Worm (Caenorhabditis elegans) whole organism, early embryonic: Measurements from ENCODE around the gene T07H8.11.

ENCODE experiments used
- B0310.2 ChIP-seq: sonication (generic microtip); optimal IDR thresholded peaks from 2 replicates; lab custom pipeline; 2016; ENCODE audit warnings: mild to moderate bottlenecking, missing genetic modification characterization, missing compliant biosample characterization
- F13C5.2 ChIP-seq: sonication (generic microtip); optimal IDR thresholded peaks from 2 replicates; lab custom pipeline; 2017; ENCODE audit warnings: mild to moderate bottlenecking, missing genetic modification characterization, inconsistent platforms, missing compliant biosample characterization
- aly-1 ChIP-seq: sonication (generic microtip); optimal IDR thresholded peaks from 2 replicates; lab custom pipeline; 2016; ENCODE audit warnings: missing genetic modification characterization, missing compliant biosample characterization
- ama-1 ChIP-seq: fragments of 150-350 bp; optimal IDR thresholded peaks from 2 replicates; lab custom pipeline; 2014
- ceh-13 ChIP-seq: fragments of 200-800 bp; sonication (Bioruptor generic); optimal IDR thresholded peaks from 2 replicates; lab custom pipeline; 2018; ENCODE audit warnings: mild to moderate bottlenecking, missing genetic modification characterization, missing compliant biosample characterization
- ceh-36 ChIP-seq: sonication (generic microtip); optimal IDR thresholded peaks from 2 replicates; lab custom pipeline; 2016; ENCODE audit warnings: missing genetic modification characterization, inconsistent platforms, missing compliant biosample characterization
- ets-7 ChIP-seq: sonication (generic microtip); optimal IDR thresholded peaks from 2 replicates; lab custom pipeline; 2016; ENCODE audit warnings: missing genotype, missing genetic modification characterization, missing compliant biosample characterization
- flt-1 ChIP-seq: fragments of 200-800 bp; sonication (Bioruptor generic); IDR thresholded peaks from 2 replicates; pipeline ENCODE4 v1.3.6; 2022; ENCODE audit warnings: missing genetic modification characterization, missing compliant biosample characterization
- hmbx-1 ChIP-seq: sonication (generic microtip); optimal IDR thresholded peaks from 2 replicates; lab custom pipeline; 2016; ENCODE audit warnings: mild to moderate bottlenecking, missing genetic modification characterization, missing compliant biosample characterization
- hmg-4 ChIP-seq: fragments of 200-800 bp; sonication (Bioruptor generic); optimal IDR thresholded peaks from 2 replicates; lab custom pipeline; 2018; ENCODE audit warnings: mild to moderate bottlenecking, missing genetic modification characterization, missing compliant biosample characterization
- hnd-1 ChIP-seq: sonication (generic microtip); optimal IDR thresholded peaks from 2 replicates; lab custom pipeline; 2016; ENCODE audit warnings: missing genetic modification characterization, missing compliant biosample characterization
- pes-1 ChIP-seq: fragments of 200-800 bp; sonication (Bioruptor generic); IDR thresholded peaks from 2 replicates; pipeline ENCODE4 v1.3.6; 2022; ENCODE audit warnings: missing genetic modification reagents, missing genetic modification characterization, missing compliant biosample characterization
- scrt-1 ChIP-seq: fragments of 200-800 bp; sonication (Bioruptor generic); IDR thresholded peaks from 2 replicates; pipeline ENCODE4 v1.3.6; 2022; ENCODE audit warnings: missing genetic modification characterization, missing compliant biosample characterization
- sea-1 ChIP-seq: fragments of 200-800 bp; sonication (Bioruptor generic); conservative IDR thresholded peaks from 2 replicates; pipeline ENCODE4 v1.3.6; 2022; ENCODE audit warnings: missing genetic modification characterization, missing compliant biosample characterization
- tbx-11 ChIP-seq: fragments of 200-800 bp; sonication (Bioruptor generic); IDR thresholded peaks from 2 replicates; pipeline ENCODE4 v1.3.6; 2022; ENCODE audit warnings: missing genetic modification characterization, missing compliant biosample characterization
- tbx-37 ChIP-seq: fragments of 200-800 bp; sonication (Bioruptor generic); conservative IDR thresholded peaks from 2 replicates; pipeline ENCODE4 v1.3.6; 2022; ENCODE audit warnings: missing genetic modification reagents, missing genetic modification characterization, missing compliant biosample characterization
- tra-4 ChIP-seq: sonication (generic microtip); optimal IDR thresholded peaks from 2 replicates; lab custom pipeline; 2017; ENCODE audit warnings: missing genetic modification characterization, missing compliant biosample characterization

T07H8.11 gene

ce11 chrV:6951306-6951705 is at the start of gene T07H8.11:
TSS of gene T07H8.11 (minus strand) at chrV:6951406.
- no peak for TF ChIP-seq tbx-11
- no peak for TF ChIP-seq ceh-13 (GFP tag; lab: Kevin White, UChicago)
- TF ChIP-seq F13C5.2 (tag; lab: Kevin White, UChicago): no peak
- no peak for TF ChIP-seq ceh-36 (tag; lab: Kevin White, UChicago)
- no peak for TF ChIP-seq B0310.2 (tag; lab: Kevin White, UChicago)
- no peak for TF ChIP-seq tra-4 (tag; lab: Kevin White, UChicago)
- TF ChIP-seq ama-1 (lab: Kevin White, UChicago): no peak
- TF ChIP-seq pes-1 (GFP tag; lab: Robert Waterston, UW): no peak
- TF ChIP-seq sea-1: no peak
- no peak for TF ChIP-seq hmg-4
- TF ChIP-seq hnd-1: no peak
- no peak for TF ChIP-seq scrt-1 (GFP tag; lab: Robert Waterston, UW)
- no peak for TF ChIP-seq flt-1
- TF ChIP-seq aly-1 (tag; lab: Kevin White, UChicago): no peak
- no peak for TF ChIP-seq hmbx-1 (tag; lab: Kevin White, UChicago)
- TF ChIP-seq tbx-37: no peak
- no peak for TF ChIP-seq ets-7

- no peak for TF ChIP-seq scrt-1 (GFP tag; lab: Robert Waterston, UW)
- TF ChIP-seq ceh-36 (tag; lab: Kevin White, UChicago): no peak
- no peak for TF ChIP-seq ceh-13 (GFP tag; lab: Kevin White, UChicago)
- no peak for TF ChIP-seq flt-1
- TF ChIP-seq tbx-11: no peak
- no peak for TF ChIP-seq ama-1 (lab: Kevin White, UChicago)
- no peak for TF ChIP-seq hmg-4
- TF ChIP-seq B0310.2 (tag; lab: Kevin White, UChicago): no peak
- no peak for TF ChIP-seq pes-1 (GFP tag; lab: Robert Waterston, UW)
- TF ChIP-seq tbx-37: no peak
- no peak for TF ChIP-seq ets-7
Measured at ce11 chrV:7000734-7001133, 49.5 kb upstream of the T07H8.11 start.

- TF ChIP-seq sea-1: no peak
- TF ChIP-seq ceh-36 (tag; lab: Kevin White, UChicago): no peak
- TF ChIP-seq hmg-4: no peak
- TF ChIP-seq flt-1: no peak
- TF ChIP-seq F13C5.2 (tag; lab: Kevin White, UChicago): no peak
- no peak for TF ChIP-seq ama-1 (lab: Kevin White, UChicago)
Measured at ce11 chrV:6998303-6998884, 47.2 kb upstream of the T07H8.11 start, which contains the start of gene nhr-42. TSS of gene nhr-42 (plus strand) at chrV:6998819.

ce11 chrV:6997041-6997552 is 45.9 kb upstream of the T07H8.11 start, which contains the start of gene nhr-107:
TSS of gene nhr-107 (minus strand) at chrV:6997091.
- TF ChIP-seq ets-7 (no peak), F13C5.2 (tag; lab: Kevin White, UChicago) (no peak), tbx-11 (no peak), aly-1 (tag; lab: Kevin White, UChicago) (no peak), flt-1 (no peak)

ce11 chrV:6993999-6994398 is 42.8 kb upstream of the T07H8.11 start:
- no peak for TF ChIP-seq ets-7
- TF ChIP-seq B0310.2 (tag; lab: Kevin White, UChicago): no peak
- no peak for TF ChIP-seq hnd-1

- TF ChIP-seq tbx-11 (no peak), flt-1 (no peak), hmbx-1 (tag; lab: Kevin White, UChicago) (no peak), ets-7 (no peak)
Measured at ce11 chrV:6991771-6992170, 40.6 kb upstream of the T07H8.11 start, which contains the start of gene nhr-162. TSS of gene nhr-162 (minus strand) at chrV:6991871.

- TF ChIP-seq ceh-13 (GFP tag; lab: Kevin White, UChicago) (no peak), pes-1 (GFP tag; lab: Robert Waterston, UW) (no peak), scrt-1 (GFP tag; lab: Robert Waterston, UW) (no peak), aly-1 (tag; lab: Kevin White, UChicago) (no peak), B0310.2 (tag; lab: Kevin White, UChicago) (no peak), ama-1 (lab: Kevin White, UChicago) (no peak)
Measured at ce11 chrV:6989626-6990138, 38.5 kb upstream of the T07H8.11 start, which contains the start of gene nhr-140. TSS of gene nhr-140 (minus strand) at chrV:6989676.

ce11 chrV:6987673-6988072 is 36.5 kb upstream of the T07H8.11 start, which contains the start of gene nhr-139:
TSS of gene nhr-139 (minus strand) at chrV:6987773.
- TF ChIP-seq aly-1 (tag; lab: Kevin White, UChicago): no peak
- no peak for TF ChIP-seq ceh-13 (GFP tag; lab: Kevin White, UChicago)
- no peak for TF ChIP-seq pes-1 (GFP tag; lab: Robert Waterston, UW)
- no peak for TF ChIP-seq ama-1 (lab: Kevin White, UChicago)
- TF ChIP-seq sea-1: no peak
- TF ChIP-seq F13C5.2 (tag; lab: Kevin White, UChicago): no peak
- TF ChIP-seq tra-4 (tag; lab: Kevin White, UChicago): no peak
- no peak for TF ChIP-seq scrt-1 (GFP tag; lab: Robert Waterston, UW)

ce11 chrV:6985943-6986342 is 34.7 kb upstream of the T07H8.11 start, which contains the start of gene nhr-163:
TSS of gene nhr-163 (minus strand) at chrV:6986043.
- TF ChIP-seq aly-1 (tag; lab: Kevin White, UChicago) (no peak), pes-1 (GFP tag; lab: Robert Waterston, UW) (no peak)
